Worm (Caenorhabditis elegans) whole organism, L1 larva: ENCODE results near the gene mrp-6.

Experiments used
- aha-1 ChIP-seq: fragments of 150-350 bp; optimal IDR thresholded peaks from 2 replicates; lab custom pipeline; 2014; ENCODE audit warnings: missing biosample characterization, missing genetic modification characterization
- aly-2 ChIP-seq: fragments of 150-350 bp; optimal IDR thresholded peaks from 2 replicates; lab custom pipeline; 2014; ENCODE audit warnings: missing biosample characterization, missing genetic modification characterization
- blmp-1 ChIP-seq: fragments of 150-350 bp; optimal IDR thresholded peaks from 2 replicates; lab custom pipeline; 2014; ENCODE audit warnings: missing biosample characterization, missing genetic modification characterization
- ceh-8 ChIP-seq: fragments of 200-800 bp; sonication (Bioruptor generic); optimal IDR thresholded peaks from 2 replicates; lab custom pipeline; 2018; ENCODE audit warnings: mild to moderate bottlenecking, missing genetic modification characterization, moderate library complexity, missing compliant biosample characterization
- ceh-82 ChIP-seq, 3 experiments: fragments of 150-350 bp in 1 of 3; sonication (generic microtip) in 2 of 3; optimal IDR thresholded peaks; 2 replicates each; lab custom pipeline; 2014 to 2017; ENCODE audit warnings: missing biosample characterization in 3 of 3, missing genetic modification characterization in 3 of 3
- ceh-90 ChIP-seq: sonication (generic microtip); optimal IDR thresholded peaks from 2 replicates; lab custom pipeline; 2016; ENCODE audit warnings: missing genetic modification characterization, missing compliant biosample characterization
- dpl-1 ChIP-seq, 3 experiments: fragments of 150-350 bp in 2 of 3; sonication (generic microtip) in 1 of 3; optimal IDR thresholded peaks; 2 replicates each; lab custom pipeline; 2014 to 2017; ENCODE audit warnings: missing biosample characterization in 3 of 3, missing genetic modification characterization in 3 of 3, missing genetic modification reagents in 3 of 3
- efl-1 ChIP-seq, 4 experiments: fragments of 150-350 bp; optimal IDR thresholded peaks in 3 of 4; peaks in 1 of 4; 1 replicate in 1 of 4; 2 replicates in 3 of 4; lab custom pipeline; 2014; ENCODE audit warnings: missing biosample characterization in 2 of 4, missing genetic modification characterization in 2 of 4, missing genetic modification reagents in 2 of 4
- efl-3 ChIP-seq: fragments of 200-800 bp; sonication (Bioruptor generic); optimal IDR thresholded peaks from 2 replicates; lab custom pipeline; 2018; ENCODE audit warnings: mild to moderate bottlenecking, missing genetic modification characterization, missing compliant biosample characterization
- elt-2 ChIP-seq: sonication (generic microtip); optimal IDR thresholded peaks from 2 replicates; lab custom pipeline; 2016; ENCODE audit warnings: missing genetic modification characterization, mild to moderate bottlenecking, inconsistent platforms, missing compliant biosample characterization, missing genetic modification reagents
- elt-3 ChIP-seq, 6 experiments: fragments of 150-350 bp in 1 of 6; sonication (generic microtip); optimal IDR thresholded peaks; 2 replicates each; lab custom pipeline; 2017 to 2018; ENCODE audit warnings: missing biosample characterization in 6 of 6, missing genetic modification characterization in 6 of 6, inconsistent platforms in 1 of 6
- fkh-4 ChIP-seq: sonication (generic microtip); optimal IDR thresholded peaks from 2 replicates; lab custom pipeline; 2016; ENCODE audit warnings: missing compliant biosample characterization, missing genetic modification characterization, borderline replicate concordance
- fkh-8 ChIP-seq: sonication (generic microtip); optimal IDR thresholded peaks from 2 replicates; lab custom pipeline; 2016; ENCODE audit warnings: mild to moderate bottlenecking, missing genetic modification characterization, missing compliant biosample characterization
- fos-1 ChIP-seq: fragments of 150-350 bp; optimal IDR thresholded peaks from 2 replicates; lab custom pipeline; 2014; ENCODE audit warnings: missing biosample characterization, missing genetic modification characterization
- hlh-4 ChIP-seq: sonication (generic microtip); optimal IDR thresholded peaks from 2 replicates; lab custom pipeline; 2016; ENCODE audit warnings: mild to moderate bottlenecking, missing genetic modification characterization, missing compliant biosample characterization
- irx-1 ChIP-seq: sonication (generic microtip); optimal IDR thresholded peaks from 2 replicates; lab custom pipeline; 2016; ENCODE audit warnings: missing genetic modification characterization, missing compliant biosample characterization
- isw-1 ChIP-seq: fragments of 200-800 bp; sonication (Bioruptor generic); IDR thresholded peaks from 2 replicates; pipeline ENCODE4 v1.3.6; 2022; ENCODE audit warnings: missing genetic modification characterization, missing compliant biosample characterization
- lin-14 ChIP-seq: fragments of 200-800 bp; sonication (Bioruptor generic); optimal IDR thresholded peaks from 2 replicates; lab custom pipeline; 2018; ENCODE audit warnings: mild to moderate bottlenecking, missing genetic modification characterization, moderate library complexity, missing compliant biosample characterization
- lsy-2 ChIP-seq, 2 experiments: fragments of 150-350 bp; optimal IDR thresholded peaks; 2 replicates each; lab custom pipeline; 2014; ENCODE audit warnings: missing biosample characterization in 2 of 2, missing genetic modification characterization in 2 of 2
- mdl-1 ChIP-seq, 2 experiments: fragments of 150-350 bp; optimal IDR thresholded peaks; 2 replicates each; lab custom pipeline; 2014 to 2017; ENCODE audit warnings: missing biosample characterization in 2 of 2, missing genetic modification characterization in 2 of 2, inconsistent platforms in 1 of 2
- mep-1 ChIP-seq: fragments of 150-350 bp; optimal IDR thresholded peaks from 2 replicates; lab custom pipeline; 2014; ENCODE audit warnings: missing biosample characterization, missing genetic modification characterization
- nhr-11 ChIP-seq: fragments of 150-350 bp; optimal IDR thresholded peaks from 2 replicates; lab custom pipeline; 2014; ENCODE audit warnings: missing biosample characterization, missing genetic modification characterization
- nhr-12 ChIP-seq: sonication (generic microtip); optimal IDR thresholded peaks from 2 replicates; lab custom pipeline; 2017; ENCODE audit warnings: missing biosample characterization, missing genetic modification characterization
- nhr-20 ChIP-seq: sonication (generic microtip); optimal IDR thresholded peaks from 2 replicates; lab custom pipeline; 2016; ENCODE audit warnings: mild to moderate bottlenecking, missing genetic modification characterization, missing compliant biosample characterization
- nhr-47 ChIP-seq: sonication (generic microtip); optimal IDR thresholded peaks from 2 replicates; lab custom pipeline; 2016; ENCODE audit warnings: mild to moderate bottlenecking, missing genetic modification characterization, moderate library complexity, missing compliant biosample characterization
- nhr-71 ChIP-seq: sonication (generic microtip); optimal IDR thresholded peaks from 2 replicates; lab custom pipeline; 2016; ENCODE audit warnings: mild to moderate bottlenecking, missing genetic modification characterization, moderate library complexity, missing compliant biosample characterization
- nhr-77 ChIP-seq: fragments of 150-350 bp; optimal IDR thresholded peaks from 2 replicates; lab custom pipeline; 2014; ENCODE audit warnings: missing biosample characterization, missing genetic modification characterization
- nhr-85 ChIP-seq: sonication (generic microtip); peaks from one replicate; lab custom pipeline; 2016; ENCODE audit warnings: missing genetic modification characterization, inconsistent platforms, missing compliant biosample characterization
- nhr-90 ChIP-seq: sonication (generic microtip); optimal IDR thresholded peaks from 2 replicates; lab custom pipeline; 2016; ENCODE audit warnings: mild to moderate bottlenecking, missing genetic modification characterization, missing compliant biosample characterization; ENCODE audit not compliant: poor library complexity
- pag-3 ChIP-seq: sonication (generic microtip); optimal IDR thresholded peaks from 2 replicates; lab custom pipeline; 2017; ENCODE audit warnings: missing genetic modification characterization, mild to moderate bottlenecking, missing compliant biosample characterization, antibody characterized with exemption, borderline replicate concordance; ENCODE audit not compliant: insufficient read depth
- rnt-1 ChIP-seq: sonication (generic microtip); optimal IDR thresholded peaks from 2 replicates; lab custom pipeline; 2016; ENCODE audit warnings: mild to moderate bottlenecking, missing genetic modification characterization, moderate library complexity, missing compliant biosample characterization
- skn-1 ChIP-seq: fragments of 150-350 bp; optimal IDR thresholded peaks from 2 replicates; lab custom pipeline; 2014; ENCODE audit warnings: missing biosample characterization, missing genetic modification characterization
- snpc-4 ChIP-seq: fragments of 150-350 bp; optimal IDR thresholded peaks from 2 replicates; lab custom pipeline; 2014; ENCODE audit warnings: missing biosample characterization, missing genetic modification characterization
- snu-23 ChIP-seq: sonication (generic microtip); optimal IDR thresholded peaks from 2 replicates; lab custom pipeline; 2016; ENCODE audit warnings: missing genetic modification characterization, missing compliant biosample characterization
- sptf-1 ChIP-seq: fragments of 150-350 bp; optimal IDR thresholded peaks from 2 replicates; lab custom pipeline; 2014; ENCODE audit warnings: missing biosample characterization, missing genetic modification characterization
- swsn-7 ChIP-seq: sonication (generic microtip); optimal IDR thresholded peaks from 2 replicates; lab custom pipeline; 2016; ENCODE audit warnings: missing genetic modification characterization, missing compliant biosample characterization
- tlp-1 ChIP-seq: fragments of 150-350 bp; optimal IDR thresholded peaks from 2 replicates; lab custom pipeline; 2014; ENCODE audit warnings: missing biosample characterization, missing genetic modification characterization
- unc-86 ChIP-seq: sonication (generic microtip); optimal IDR thresholded peaks from 2 replicates; lab custom pipeline; 2016; ENCODE audit warnings: missing genetic modification characterization, missing compliant biosample characterization
- vab-15 ChIP-seq: sonication (generic microtip); optimal IDR thresholded peaks from 2 replicates; lab custom pipeline; 2017; ENCODE audit warnings: missing genotype, mild to moderate bottlenecking, missing genetic modification characterization, missing compliant biosample characterization
- xbp-1 ChIP-seq: sonication (generic microtip); optimal IDR thresholded peaks from 2 replicates; lab custom pipeline; 2016; ENCODE audit warnings: missing genetic modification characterization, missing compliant biosample characterization
- zag-1 ChIP-seq: fragments of 150-350 bp; optimal IDR thresholded peaks from 2 replicates; lab custom pipeline; 2014; ENCODE audit warnings: missing biosample characterization, missing genetic modification characterization
- zip-4 ChIP-seq: fragments of 200-800 bp; sonication (Bioruptor generic); optimal IDR thresholded peaks from 2 replicates; lab custom pipeline; 2018; ENCODE audit warnings: mild to moderate bottlenecking, missing genetic modification characterization, moderate library complexity, missing compliant biosample characterization
- ztf-11 ChIP-seq, 2 experiments: sonication (generic microtip); optimal IDR thresholded peaks; 2 replicates each; lab custom pipeline; 2016 to 2017; ENCODE audit warnings: missing genetic modification characterization in 2 of 2, missing biosample characterization in 1 of 2, missing compliant biosample characterization in 1 of 2

Gene mrp-6

ce11 chrX:4218174-4218573, 31.6 kb upstream of the mrp-6 start, which contains the start of gene W01H2.2:
Gene W01H2.2 (minus strand): TSS chrX:4218458.
- TF ChIP-seq ceh-8 (GFP tag; lab: Kevin White, UChicago) (no peak), fkh-8 (peak; percentile 22), ceh-82 (tag; optimal IDR thresholded peaks at IDR 0.05; lab: Kevin White, UChicago) (peak in 1 of 3 experiments; percentile 26), lin-14 (GFP tag; lab: Kevin White, UChicago) (peak; percentile 48), irx-1 (no peak)

ce11 chrX:4216894-4217293, 30.3 kb upstream of the mrp-6 start, which contains the start of the genes F20B6.10 and hpk-1:
Gene F20B6.10 (minus strand): TSS chrX:4217196.
Gene hpk-1 (minus strand): TSS chrX:4217290.
- TF ChIP-seq nhr-85 (tag; lab: Kevin White, UChicago): no peak
- TF ChIP-seq lsy-2 (tag; optimal IDR thresholded peaks at IDR 0.05; lab: Kevin White, UChicago): no peak
- TF ChIP-seq snu-23 (GFP tag; lab: Kevin White, UChicago): no peak
- no peak for TF ChIP-seq nhr-71 (tag; lab: Kevin White, UChicago)
- no peak for TF ChIP-seq nhr-11 (tag; lab: Kevin White, UChicago)
- TF ChIP-seq lin-14 (GFP tag; lab: Kevin White, UChicago): no peak
- no peak for TF ChIP-seq pag-3 (tag; lab: Kevin White, UChicago)
- no peak for TF ChIP-seq aly-2 (tag; lab: Kevin White, UChicago)
- TF ChIP-seq fkh-4 (tag; lab: Kevin White, UChicago): no peak
- TF ChIP-seq elt-3 (tag; optimal IDR thresholded peaks at IDR 0.05; lab: Kevin White, UChicago): no peak
- TF ChIP-seq tlp-1 (tag; lab: Kevin White, UChicago): no peak
- no peak for TF ChIP-seq isw-1 (GFP tag; lab: Robert Waterston, UW)
- no peak for TF ChIP-seq ztf-11 (tag; optimal IDR thresholded peaks at IDR 0.05; lab: Kevin White, UChicago)
- TF ChIP-seq unc-86 (tag; lab: Kevin White, UChicago): no peak
- TF ChIP-seq aha-1: no peak
- TF ChIP-seq nhr-77: no peak
- TF ChIP-seq efl-3 (GFP tag; lab: Kevin White, UChicago): no peak
- no peak for TF ChIP-seq sptf-1
- TF ChIP-seq skn-1 (tag; lab: Kevin White, UChicago): no peak
- no peak for TF ChIP-seq mdl-1 (tag; optimal IDR thresholded peaks at IDR 0.05; lab: Kevin White, UChicago)

ce11 chrX:4215500-4216107, 29.0 kb upstream of the mrp-6 start:
- no peak for TF ChIP-seq efl-1 (optimal IDR thresholded peaks at IDR 0.05; lab: Kevin White, UChicago)
- TF ChIP-seq efl-1 (GFP tag; optimal IDR thresholded peaks at IDR 0.05 in 1 of 2; lab: Kevin White, UChicago): peak in 1 of 2 experiments; percentile 42
- peak; percentile 32 for TF ChIP-seq nhr-90 (tag; lab: Kevin White, UChicago)
- TF ChIP-seq blmp-1: peak; percentile 19
- TF ChIP-seq lin-14 (GFP tag; lab: Kevin White, UChicago): peak; percentile 33
- no peak for TF ChIP-seq isw-1 (GFP tag; lab: Robert Waterston, UW)
- no peak for TF ChIP-seq hlh-4 (tag; lab: Kevin White, UChicago)
- peak; percentile 31 for TF ChIP-seq nhr-20
- TF ChIP-seq elt-3 (tag; optimal IDR thresholded peaks at IDR 0.05; lab: Kevin White, UChicago): peak in 1 of 6 experiments; percentile 53
- TF ChIP-seq dpl-1 (GFP tag; optimal IDR thresholded peaks at IDR 0.05; lab: Kevin White, UChicago): no peak
- peak; percentile 11 for TF ChIP-seq nhr-71 (tag; lab: Kevin White, UChicago)
- TF ChIP-seq mdl-1 (tag; optimal IDR thresholded peaks at IDR 0.05; lab: Kevin White, UChicago): no peak
- TF ChIP-seq elt-2: peak; percentile 52
- TF ChIP-seq, all 84 proteins: peak for 8

- TF ChIP-seq zag-1 (no peak), nhr-20 (peak; percentile 5), snpc-4 (tag; lab: Kevin White, UChicago) (peak; percentile 9), swsn-7 (tag; lab: Kevin White, UChicago) (peak; percentile 5), xbp-1 (tag; lab: Kevin White, UChicago) (peak; percentile 24), snu-23 (GFP tag; lab: Kevin White, UChicago) (peak; percentile 2), vab-15 (tag; lab: Kevin White, UChicago) (no peak), efl-1 (optimal IDR thresholded peaks at IDR 0.05; lab: Kevin White, UChicago) (peak in 1 of 2 experiments; percentile 24), efl-1 (GFP tag; optimal IDR thresholded peaks at IDR 0.05 in 1 of 2; lab: Kevin White, UChicago) (peak in 1 of 2 experiments; percentile 84), rnt-1 (tag; lab: Kevin White, UChicago) (peak; percentile 65), nhr-12 (tag; lab: Kevin White, UChicago) (no peak), fos-1 (tag; lab: Kevin White, UChicago) (no peak), nhr-47 (tag; lab: Kevin White, UChicago) (peak; percentile 23), nhr-71 (tag; lab: Kevin White, UChicago) (peak; percentile 12), skn-1 (tag; lab: Kevin White, UChicago) (peak; percentile 44), mep-1 (tag; lab: Kevin White, UChicago) (peak; percentile 28), zip-4 (GFP tag; lab: Kevin White, UChicago) (peak; percentile 80), lin-14 (GFP tag; lab: Kevin White, UChicago) (peak; percentile 59), ceh-90 (no peak)
Measured at ce11 chrX:4214643-4215042, 28.1 kb upstream of the mrp-6 start.
